Worm (Caenorhabditis elegans) whole organism, young adult: ENCODE data around the gene spp-16.

Experiments
- attf-6 ChIP-seq: fragments of 200-800 bp; sonication (Bioruptor generic); IDR thresholded peaks from 2 replicates; pipeline ENCODE4 v1.3.6; 2022; ENCODE audit warnings: missing genetic modification reagents, missing genetic modification characterization, missing compliant biosample characterization
- let-607 ChIP-seq, 2 experiments: fragments of 200-800 bp in 1 of 2; sonication (Bioruptor generic) in 1 of 2; sonication (generic microtip) in 1 of 2; optimal IDR thresholded peaks; 2 replicates each; lab custom pipeline; 2016 to 2018; ENCODE audit warnings: mild to moderate bottlenecking in 2 of 2, missing compliant biosample characterization in 2 of 2, missing genetic modification characterization in 2 of 2, moderate library complexity in 2 of 2, missing genotype in 1 of 2
- ztf-6 ChIP-seq: fragments of 200-800 bp; sonication (Bioruptor generic); IDR thresholded peaks from 2 replicates; pipeline ENCODE4 v1.3.6; 2022; ENCODE audit warnings: missing genetic modification reagents, missing genetic modification characterization, missing compliant biosample characterization

DNA sequence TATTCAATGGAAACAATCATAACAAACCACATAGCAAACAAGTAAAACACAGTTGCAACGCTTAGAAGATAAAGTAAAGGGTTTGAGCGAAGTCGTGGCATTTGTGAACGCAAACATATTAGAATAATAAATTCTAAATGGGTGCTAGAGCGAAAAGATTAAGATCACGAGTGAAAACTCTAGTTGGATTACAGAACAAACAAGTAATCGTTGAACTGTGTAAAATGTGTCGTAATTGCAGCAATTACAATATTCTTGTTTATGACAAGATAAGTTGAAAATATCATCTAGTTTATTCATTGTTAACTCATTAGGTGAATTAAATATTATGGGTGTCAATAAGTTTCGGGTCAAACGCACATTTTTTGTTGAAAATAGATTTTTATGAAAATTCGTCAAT is 1.6 kb upstream of the spp-16 start, which contains the start of gene F32D8.8:
- no peak for TF ChIP-seq ztf-6 (GFP tag; lab: Robert Waterston, UW)
- no peak for TF ChIP-seq attf-6 (GFP tag; lab: Robert Waterston, UW)
- TF ChIP-seq let-607 (tag; optimal IDR thresholded peaks at IDR 0.05; lab: Kevin White, UChicago): no peak
